Fruit fly (Drosophila melanogaster): Measurements from ENCODE around the gene Arp3.

dm6 chr3L:8080790-8081189, 34.9 kb downstream of the Arp3 start:
- TF ChIP-seq CG8478 (optimal IDR thresholded peaks at IDR 0.05) (no peak), EcR (GFP tag; optimal IDR thresholded peaks at IDR 0.05) (no peak), usp (GFP tag; optimal IDR thresholded peaks at IDR 0.05) (no peak), psq (optimal IDR thresholded peaks at IDR 0.05) (no peak), Dll (optimal IDR thresholded peaks at IDR 0.05) (no peak), pan (optimal IDR thresholded peaks at IDR 0.05) (no peak)
